Fruit fly (Drosophila melanogaster) whole organism, embryonic: ENCODE measurements around the gene ClpX.

Experiments used
- CG10267 ChIP-seq: fragments of 200-800 bp; sonication (Bioruptor generic); optimal IDR thresholded peaks from 2 replicates; lab custom pipeline; 2018; ENCODE audit warnings: missing biosample characterization, mild to moderate bottlenecking, missing genetic modification characterization, moderate library complexity
- CG10274 ChIP-seq: fragments of 200-800 bp; sonication (Bioruptor generic); optimal IDR thresholded peaks from 3 replicates; lab custom pipeline; 2017; ENCODE audit warnings: missing biosample characterization, mild to moderate bottlenecking, missing genetic modification characterization
- CG10654 ChIP-seq: fragments of 200-800 bp; sonication (Bioruptor generic); optimal IDR thresholded peaks from 2 replicates; lab custom pipeline; 2016; ENCODE audit warnings: missing biosample characterization, missing genetic modification characterization
- CG12071 ChIP-seq: fragments of 200-800 bp; sonication (Bioruptor generic); optimal IDR thresholded peaks from 3 replicates; lab custom pipeline; 2018; ENCODE audit warnings: missing biosample characterization, mild to moderate bottlenecking, missing genetic modification characterization
- CG12236 ChIP-seq: fragments of 200-800 bp; sonication (Bioruptor generic); optimal IDR thresholded peaks from 2 replicates; lab custom pipeline; 2016; ENCODE audit warnings: missing biosample characterization, missing genetic modification characterization
- CG15479 ChIP-seq: fragments of 200-800 bp; sonication (Bioruptor generic); optimal IDR thresholded peaks from 3 replicates; lab custom pipeline; 2019; ENCODE audit warnings: missing biosample characterization, mild to moderate bottlenecking, missing genetic modification characterization, moderate library complexity
- CG15601 ChIP-seq: fragments of 200-800 bp; sonication (Bioruptor generic); optimal IDR thresholded peaks from 3 replicates; lab custom pipeline; 2019; ENCODE audit warnings: missing biosample characterization, mild to moderate bottlenecking, missing genetic modification characterization, moderate library complexity
- CG1603 ChIP-seq: fragments of 200-800 bp; sonication (Bioruptor generic); optimal IDR thresholded peaks from 2 replicates; lab custom pipeline; 2019; ENCODE audit warnings: missing biosample characterization, mild to moderate bottlenecking, missing genetic modification characterization, moderate library complexity
- CG16779 ChIP-seq: fragments of 200-800 bp; sonication (Bioruptor generic); IDR thresholded peaks from 2 replicates; pipeline ENCODE4 v1.3.6; 2022; ENCODE audit warnings: missing biosample characterization, missing genetic modification characterization
- CG16863 ChIP-seq: fragments of 200-800 bp; sonication (Bioruptor generic); optimal IDR thresholded peaks from 3 replicates; lab custom pipeline; 2016; ENCODE audit warnings: missing biosample characterization, missing genetic modification characterization
- CG17361 ChIP-seq: fragments of 200-800 bp; sonication (Bioruptor generic); IDR thresholded peaks from 3 replicates; pipeline ENCODE4 v1.3.6; 2022; ENCODE audit warnings: missing biosample characterization, missing genetic modification characterization
- CG2712 ChIP-seq: fragments of 200-800 bp; optimal IDR thresholded peaks from 3 replicates; lab custom pipeline; 2019; ENCODE audit warnings: missing biosample characterization, mild to moderate bottlenecking, missing genetic modification characterization, moderate library complexity
- CG33557 ChIP-seq: fragments of 200-800 bp; sonication (Bioruptor generic); optimal IDR thresholded peaks from 2 replicates; lab custom pipeline; 2019; ENCODE audit warnings: missing biosample characterization, mild to moderate bottlenecking, missing genetic modification characterization, moderate library complexity
- CG3726 ChIP-seq: fragments of 200-800 bp; sonication (Bioruptor generic); IDR thresholded peaks from 3 replicates; pipeline ENCODE4, ENCODE4 v1.3.6; 2022; ENCODE audit warnings: missing biosample characterization, missing genetic modification characterization
- CG6854 ChIP-seq: fragments of 200-800 bp; sonication (Bioruptor generic); optimal IDR thresholded peaks from 3 replicates; lab custom pipeline; 2017; ENCODE audit warnings: missing biosample characterization, mild to moderate bottlenecking, missing genetic modification characterization
- CG7556 ChIP-seq: fragments of 200-800 bp; sonication (Bioruptor generic); optimal IDR thresholded peaks from 2 replicates; lab custom pipeline; 2017; ENCODE audit warnings: missing biosample characterization, mild to moderate bottlenecking, missing genetic modification characterization
- CG7987 ChIP-seq: fragments of 200-800 bp; sonication (Bioruptor generic); optimal IDR thresholded peaks from 2 replicates; lab custom pipeline; 2018; ENCODE audit warnings: missing biosample characterization, mild to moderate bottlenecking, missing genetic modification characterization, moderate library complexity
- CG9609 ChIP-seq: fragments of 200-800 bp; sonication (Bioruptor generic); optimal IDR thresholded peaks from 3 replicates; lab custom pipeline; 2016; ENCODE audit warnings: missing biosample characterization, missing genetic modification characterization
- CG9932 ChIP-seq: fragments of 200-800 bp; sonication (Bioruptor generic); IDR thresholded peaks from 2 replicates; pipeline ENCODE4 v1.3.6; 2022; ENCODE audit warnings: missing biosample characterization, missing genetic modification characterization
- D19B ChIP-seq: fragments of 200-800 bp; sonication (Bioruptor generic); optimal IDR thresholded peaks from 2 replicates; lab custom pipeline; 2017; ENCODE audit warnings: missing biosample characterization, mild to moderate bottlenecking, missing genetic modification characterization
- Doc2 ChIP-seq: fragments of 200-800 bp; sonication (Bioruptor generic); IDR thresholded peaks from 2 replicates; pipeline ENCODE4 v1.3.6; 2022; ENCODE audit warnings: missing biosample characterization, missing genetic modification characterization
- Drgx ChIP-seq: fragments of 200-800 bp; sonication (Bioruptor generic); IDR thresholded peaks from 2 replicates; pipeline ENCODE4 v1.3.6; 2022; ENCODE audit warnings: missing biosample characterization, missing genetic modification characterization
- E2f1 ChIP-seq: fragments of 200-800 bp; sonication (Bioruptor generic); IDR thresholded peaks from 2 replicates; pipeline ENCODE4 v1.3.6; 2022; ENCODE audit warnings: missing biosample characterization, missing genetic modification characterization
- Ets97D ChIP-seq: fragments of 200-800 bp; sonication (Bioruptor generic); optimal IDR thresholded peaks from 3 replicates; lab custom pipeline; 2016; ENCODE audit warnings: missing biosample characterization, missing genetic modification characterization
- H2.0 ChIP-seq: fragments of 200-800 bp; sonication (Bioruptor generic); IDR thresholded peaks from 2 replicates; pipeline ENCODE4 v1.3.6; 2022; ENCODE audit warnings: missing biosample characterization, missing genetic modification characterization
- Jarid2 ChIP-seq: fragments of 200-800 bp; sonication (Bioruptor generic); optimal IDR thresholded peaks from 3 replicates; lab custom pipeline; 2017; ENCODE audit warnings: mild to moderate bottlenecking, missing biosample characterization, missing genetic modification reagents, missing genetic modification characterization
- Neu2 ChIP-seq: fragments of 200-800 bp; sonication (Bioruptor generic); optimal IDR thresholded peaks from 3 replicates; lab custom pipeline; 2016; ENCODE audit warnings: missing biosample characterization, missing genetic modification characterization, borderline replicate concordance
- NfI ChIP-seq: fragments of 200-800 bp; sonication (Bioruptor generic); optimal IDR thresholded peaks from 3 replicates; lab custom pipeline; 2018; ENCODE audit warnings: missing biosample characterization, mild to moderate bottlenecking, missing genetic modification characterization, moderate library complexity
- PHDP ChIP-seq: fragments of 200-800 bp; sonication (Bioruptor generic); optimal IDR thresholded peaks from 3 replicates; lab custom pipeline; 2018; ENCODE audit warnings: missing biosample characterization, mild to moderate bottlenecking, missing genetic modification characterization, moderate library complexity
- Poxn ChIP-seq: fragments of 200-800 bp; sonication (Bioruptor generic); IDR thresholded peaks from 2 replicates; pipeline ENCODE4 v1.3.6; 2022; ENCODE audit warnings: missing biosample characterization, missing genetic modification characterization
- Side ChIP-seq: fragments of 200-800 bp; sonication (Bioruptor generic); optimal IDR thresholded peaks from 2 replicates; lab custom pipeline; 2016; ENCODE audit warnings: missing biosample characterization, missing genetic modification characterization
- Sin3A ChIP-seq: fragments of >200 bp; optimal IDR thresholded peaks from 2 replicates; lab custom pipeline; 2018
- Taf1 ChIP-seq: fragments of 200-800 bp; sonication (Bioruptor generic); IDR thresholded peaks from 2 replicates; pipeline ENCODE4 v1.3.6; 2022; ENCODE audit warnings: missing biosample characterization, missing genetic modification characterization
- Usf ChIP-seq: fragments of 200-800 bp; sonication (Bioruptor generic); optimal IDR thresholded peaks from 2 replicates; lab custom pipeline; 2017; ENCODE audit warnings: missing genotype, missing biosample characterization, missing genetic modification characterization
- YL-1 ChIP-seq: fragments of 200-800 bp; sonication (Bioruptor generic); optimal IDR thresholded peaks from 3 replicates; lab custom pipeline; 2017; ENCODE audit warnings: missing biosample characterization, mild to moderate bottlenecking, missing genetic modification characterization
- al ChIP-seq: fragments of 200-800 bp; sonication (Bioruptor generic); IDR thresholded peaks from 2 replicates; pipeline ENCODE4 v1.3.6; 2022; ENCODE audit warnings: missing biosample characterization, missing genetic modification characterization
- ap ChIP-seq: fragments of 200-800 bp; sonication (Bioruptor generic); IDR thresholded peaks from 2 replicates; pipeline ENCODE4 v1.3.6; 2022; ENCODE audit warnings: missing biosample characterization, missing genetic modification characterization
- cato ChIP-seq: fragments of 200-800 bp; sonication (Bioruptor generic); optimal IDR thresholded peaks from 2 replicates; lab custom pipeline; 2016; ENCODE audit warnings: missing biosample characterization, missing genetic modification characterization, borderline replicate concordance
- caup ChIP-seq: fragments of 200-800 bp; sonication (Bioruptor generic); optimal IDR thresholded peaks from 3 replicates; lab custom pipeline; 2017; ENCODE audit warnings: missing biosample characterization, mild to moderate bottlenecking, missing genetic modification characterization, moderate library complexity; ENCODE audit not compliant: severe bottlenecking
- crp ChIP-seq, 2 experiments: fragments of 200-800 bp; sonication (Bioruptor generic); optimal IDR thresholded peaks; 2 replicates in 1 of 2; 3 replicates in 1 of 2; lab custom pipeline; 2017; ENCODE audit warnings: missing biosample characterization in 2 of 2, missing genetic modification characterization in 2 of 2, mild to moderate bottlenecking in 1 of 2, moderate library complexity in 1 of 2
- dan ChIP-seq: fragments of 200-800 bp; sonication (Bioruptor generic); IDR thresholded peaks from 2 replicates; pipeline ENCODE4 v1.3.6; 2022; ENCODE audit warnings: missing biosample characterization, missing genetic modification characterization
- hth ChIP-seq: fragments of >200 bp; optimal IDR thresholded peaks from 2 replicates; lab custom pipeline; 2017; ENCODE audit warnings: inconsistent platforms
- knrl ChIP-seq: fragments of 200-800 bp; sonication (Bioruptor generic); IDR thresholded peaks from 3 replicates; pipeline ENCODE4 v1.3.6; 2022; ENCODE audit warnings: missing biosample characterization, missing genetic modification characterization; ENCODE audit not compliant: partially characterized antibody
- sens-2 ChIP-seq: fragments of 200-800 bp; sonication (Bioruptor generic); IDR thresholded peaks from 2 replicates; pipeline ENCODE4 v1.3.6; 2022; ENCODE audit warnings: missing biosample characterization, missing genetic modification characterization
- slbo ChIP-seq: fragments of 200-800 bp; sonication (Bioruptor generic); IDR thresholded peaks from 2 replicates; pipeline ENCODE4 v1.3.6; 2022; ENCODE audit warnings: missing biosample characterization, missing genetic modification characterization
- ssp ChIP-seq: fragments of 200-800 bp; sonication (Bioruptor generic); IDR thresholded peaks from 2 replicates; pipeline ENCODE4 v1.3.6; 2022; ENCODE audit warnings: missing biosample characterization, missing genetic modification characterization
- tx ChIP-seq: fragments of 200-800 bp; sonication (Bioruptor generic); optimal IDR thresholded peaks from 2 replicates; lab custom pipeline; 2016; ENCODE audit warnings: missing biosample characterization, missing genetic modification characterization
- unpg ChIP-seq: fragments of 200-800 bp; sonication (Bioruptor generic); optimal IDR thresholded peaks from 3 replicates; lab custom pipeline; 2018; ENCODE audit warnings: missing biosample characterization, mild to moderate bottlenecking, missing genetic modification characterization, moderate library complexity
- usp ChIP-seq: fragments of >200 bp; optimal IDR thresholded peaks from 2 replicates; lab custom pipeline; 2017; ENCODE audit warnings: missing biosample characterization, missing genetic modification characterization
- vnd ChIP-seq: fragments of 200-800 bp; sonication (Bioruptor generic); IDR thresholded peaks from 3 replicates; pipeline ENCODE4 v1.3.6; 2022; ENCODE audit warnings: missing biosample characterization, missing genetic modification characterization; ENCODE audit not compliant: partially characterized antibody
- zf30C ChIP-seq: fragments of 200-800 bp; sonication (Bioruptor generic); optimal IDR thresholded peaks from 3 replicates; lab custom pipeline; 2018; ENCODE audit warnings: missing biosample characterization, mild to moderate bottlenecking, missing genetic modification characterization

The ClpX gene

dm6 chr3R:19892046-19892445 lies 11.4 kb downstream of the ClpX start (continued):
- peak; percentile 36 for TF ChIP-seq cato (GFP tag; lab: Kevin White, UChicago)
- TF ChIP-seq crp (GFP tag; optimal IDR thresholded peaks at IDR 0.05; lab: Kevin White, UChicago), result no peak
- TF ChIP-seq Jarid2 (GFP tag; lab: Kevin White, UChicago), result peak; percentile 41
- peak; percentile 71 for TF ChIP-seq PHDP
- TF ChIP-seq CG12236 (GFP tag; lab: Kevin White, UChicago), result peak; percentile 45
- TF ChIP-seq dan (GFP tag; lab: Robert Waterston, UW), result no peak
- peak; percentile 50 for TF ChIP-seq CG10274
- peak; percentile 28 for TF ChIP-seq Usf (GFP tag; lab: Kevin White, UChicago)
- TF ChIP-seq NfI (GFP tag; lab: Kevin White, UChicago), result peak; percentile 65
- peak; percentile 62 for TF ChIP-seq CG7556
- TF ChIP-seq knrl (GFP tag; lab: Robert Waterston, UW), result peak; percentile 55; the same call in 2 of the 3 replicates
- TF ChIP-seq CG6854 (GFP tag; lab: Kevin White, UChicago), result peak; percentile 44
- TF ChIP-seq sens-2, result peak; percentile 55; the same call in 1 of the 2 replicates
- peak; percentile 66 for TF ChIP-seq CG16863 (GFP tag; lab: Kevin White, UChicago)
- peak; percentile 42 for TF ChIP-seq tx (GFP tag; lab: Kevin White, UChicago)
- TF ChIP-seq usp (GFP tag; lab: Kevin White, UChicago), result no peak
- TF ChIP-seq Poxn (GFP tag; lab: Robert Waterston, UW), result 0 out of 2 replicates have a peak, but pooled peaks have one; percentile 14
- TF ChIP-seq CG3726 (GFP tag; lab: Robert Waterston, UW), result peak; percentile 73; the same call in 2 of the 3 replicates
- no peak for TF ChIP-seq hth (lab: Kevin White, UChicago)
- TF ChIP-seq CG15601 (tag; lab: Kevin White, UChicago), result peak; percentile 45
- TF ChIP-seq CG12071 (GFP tag; lab: Kevin White, UChicago), result peak; percentile 78
- TF ChIP-seq CG2712 (tag; lab: Kevin White, UChicago), result peak; percentile 77
- TF ChIP-seq H2.0 (GFP tag; lab: Robert Waterston, UW), result peak; percentile 63; the same call in 1 of the 2 replicates
- TF ChIP-seq Neu2 (GFP tag; lab: Kevin White, UChicago), result peak; percentile 31
- TF ChIP-seq YL-1 (GFP tag; lab: Kevin White, UChicago), result no peak
- no peak; the same call in 1 of the 2 replicates for TF ChIP-seq Taf1 (GFP tag; lab: Robert Waterston, UW)
- TF ChIP-seq CG10654, result peak; percentile 59
- TF ChIP-seq vnd (GFP tag; lab: Robert Waterston, UW), result 0 out of 3 replicates have a peak, but pooled peaks have one; percentile 40
- TF ChIP-seq CG7987 (GFP tag; lab: Kevin White, UChicago), result peak; percentile 37
- TF ChIP-seq zf30C (GFP tag; lab: Kevin White, UChicago), result no peak
- peak; percentile 57 for TF ChIP-seq ssp (GFP tag; lab: Robert Waterston, UW)
- peak; percentile 54 for TF ChIP-seq caup (GFP tag; lab: Kevin White, UChicago)
- TF ChIP-seq D19B, result peak; percentile 14
- TF ChIP-seq unpg (GFP tag; lab: Kevin White, UChicago), result peak; percentile 82
- no peak for TF ChIP-seq CG15479 (GFP tag; lab: Kevin White, UChicago)
- peak; percentile 56 for TF ChIP-seq CG10267 (tag; lab: Kevin White, UChicago)
- peak; percentile 69 for TF ChIP-seq slbo (GFP tag; lab: Robert Waterston, UW)
- TF ChIP-seq Doc2 (GFP tag; lab: Robert Waterston, UW), result no peak
- peak; percentile 76 for TF ChIP-seq al (GFP tag; lab: Robert Waterston, UW)
- peak; percentile 78 for TF ChIP-seq CG9932 (GFP tag; lab: Robert Waterston, UW)
- peak; percentile 57 for TF ChIP-seq ap (GFP tag; lab: Robert Waterston, UW)
- no peak for TF ChIP-seq Sin3A (lab: Kevin White, UChicago)
- TF ChIP-seq CG16779, result no peak
- peak; percentile 68 for TF ChIP-seq Drgx (GFP tag; lab: Robert Waterston, UW)
- TF ChIP-seq CG9609 (GFP tag; lab: Kevin White, UChicago), result peak; percentile 71
- peak; percentile 84 for TF ChIP-seq CG17361 (GFP tag; lab: Robert Waterston, UW)
- TF ChIP-seq E2f1 (GFP tag; lab: Robert Waterston, UW), result peak; percentile 71
- peak; percentile 40 for TF ChIP-seq CG33557 (GFP tag; lab: Kevin White, UChicago)
- peak; percentile 76 for TF ChIP-seq Side (GFP tag; lab: Kevin White, UChicago)
- TF ChIP-seq CG1603 (tag; lab: Kevin White, UChicago), result peak; percentile 89
- TF ChIP-seq Ets97D (GFP tag; lab: Kevin White, UChicago), result peak; percentile 16
